Worm (Caenorhabditis elegans) whole organism, midembryonic: ENCODE measurements around the gene F10D2.8.

Experiments used
- T22C8.4 ChIP-seq: fragments of 200-800 bp; sonication (Bioruptor generic); IDR thresholded peaks from 2 replicates; pipeline ENCODE4 v1.3.6; 2022; ENCODE audit warnings: missing genetic modification characterization, missing compliant biosample characterization
- cog-1 ChIP-seq: sonication (generic microtip); optimal IDR thresholded peaks from 2 replicates; lab custom pipeline; 2016; ENCODE audit warnings: missing genetic modification characterization, missing compliant biosample characterization
- flt-1 ChIP-seq: fragments of 200-800 bp; sonication (Bioruptor generic); IDR thresholded peaks from 2 replicates; pipeline ENCODE4 v1.3.6; 2022; ENCODE audit warnings: missing genetic modification characterization, missing compliant biosample characterization
- med-1 ChIP-seq: sonication (generic microtip); optimal IDR thresholded peaks from 2 replicates; lab custom pipeline; 2017; ENCODE audit warnings: missing genetic modification characterization, mild to moderate bottlenecking, missing compliant biosample characterization, antibody characterized with exemption, missing genetic modification reagents; ENCODE audit not compliant: insufficient read depth
- ref-1 ChIP-seq: fragments of 200-800 bp; sonication (Bioruptor generic); conservative IDR thresholded peaks from 2 replicates; pipeline ENCODE4 v1.3.6; 2022; ENCODE audit warnings: missing genetic modification reagents, missing genetic modification characterization, missing compliant biosample characterization
- tab-1 ChIP-seq: fragments of 200-800 bp; sonication (Bioruptor generic); IDR thresholded peaks from 2 replicates; pipeline ENCODE4 v1.3.6; 2022; ENCODE audit warnings: missing genetic modification characterization, missing compliant biosample characterization
- ztf-23 ChIP-seq: fragments of 200-800 bp; sonication (Bioruptor generic); IDR thresholded peaks from 2 replicates; pipeline ENCODE4 v1.3.6; 2022; ENCODE audit warnings: missing genetic modification reagents, missing genetic modification characterization, missing compliant biosample characterization

- TF ChIP-seq med-1 (GFP tag; lab: Kevin White, UChicago) (no peak), T22C8.4 (GFP tag; lab: Robert Waterston, UW) (no peak), ref-1 (no peak), ztf-23 (no peak), tab-1 (GFP tag; lab: Robert Waterston, UW) (no peak), cog-1 (tag; lab: Kevin White, UChicago) (no peak), flt-1 (GFP tag; lab: Robert Waterston, UW) (no peak)
Observed at ce11 chrV:7123979-7124378, 26.5 kb downstream of the F10D2.8 start.
